Worm (Caenorhabditis elegans): ENCODE measurements around the gene F21H7.5.

Gene F21H7.5

ce11 chrV:16237223-16237622 is at the start of gene F21H7.5:
Gene F21H7.5, plus strand, starts transcription at chrV:16237523.
- TF ChIP-seq tra-4 (tag; optimal IDR thresholded peaks at IDR 0.05) (no peak), scrt-1 (GFP tag; IDR thresholded peaks at IDR 0.05) (no peak), tbx-37 (GFP tag; conservative IDR thresholded peaks at IDR 0.05) (no peak), pes-1 (GFP tag; IDR thresholded peaks at IDR 0.05) (no peak)

ce11 chrV:16190485-16190884 is 46.8 kb upstream of the F21H7.5 start, which contains the start of gene srh-281:
Gene srh-281, plus strand, starts transcription at chrV:16190785.
- TF ChIP-seq flt-1 (GFP tag; IDR thresholded peaks at IDR 0.05) (no peak), ets-7 (tag; optimal IDR thresholded peaks at IDR 0.05) (no peak), pes-1 (GFP tag; IDR thresholded peaks at IDR 0.05) (no peak), F13C5.2 (tag; optimal IDR thresholded peaks at IDR 0.05) (no peak), sea-1 (GFP tag; conservative IDR thresholded peaks at IDR 0.05) (no peak), tbx-37 (GFP tag; conservative IDR thresholded peaks at IDR 0.05) (no peak), B0310.2 (tag; optimal IDR thresholded peaks at IDR 0.05) (no peak), tbx-11 (GFP tag; IDR thresholded peaks at IDR 0.05) (no peak), ceh-36 (tag; optimal IDR thresholded peaks at IDR 0.05) (no peak), aly-1 (tag; optimal IDR thresholded peaks at IDR 0.05) (no peak), hmbx-1 (tag; optimal IDR thresholded peaks at IDR 0.05) (no peak), hnd-1 (tag; optimal IDR thresholded peaks at IDR 0.05) (no peak), hmg-4 (GFP tag; optimal IDR thresholded peaks at IDR 0.05) (no peak), scrt-1 (GFP tag; IDR thresholded peaks at IDR 0.05) (no peak), ceh-13 (GFP tag; optimal IDR thresholded peaks at IDR 0.05) (no peak), ama-1 (optimal IDR thresholded peaks at IDR 0.05) (no peak)

- TF ChIP-seq aly-1 (tag; optimal IDR thresholded peaks at IDR 0.05): no peak
- no peak for TF ChIP-seq ets-7 (tag; optimal IDR thresholded peaks at IDR 0.05)
Measured at ce11 chrV:16192114-16192513, 45.2 kb upstream of the F21H7.5 start, which contains the start of gene srh-279. Gene srh-279, plus strand, starts transcription at chrV:16192414.

ce11 chrV:16194639-16195038 is 42.7 kb upstream of the F21H7.5 start, which contains the start of gene rabr-4:
Gene rabr-4, plus strand, starts transcription at chrV:16194939.
- TF ChIP-seq ceh-13 (GFP tag; optimal IDR thresholded peaks at IDR 0.05) (no peak), ceh-36 (tag; optimal IDR thresholded peaks at IDR 0.05) (no peak), tbx-37 (GFP tag; conservative IDR thresholded peaks at IDR 0.05) (no peak), B0310.2 (tag; optimal IDR thresholded peaks at IDR 0.05) (no peak), tra-4 (tag; optimal IDR thresholded peaks at IDR 0.05) (no peak), pes-1 (GFP tag; IDR thresholded peaks at IDR 0.05) (no peak)

ce11 chrV:16195379-16195778 is 41.9 kb upstream of the F21H7.5 start, which contains the start of gene rabr-3:
Gene rabr-3, plus strand, starts transcription at chrV:16195679.
- TF ChIP-seq tbx-37 (GFP tag; conservative IDR thresholded peaks at IDR 0.05) (no peak), pes-1 (GFP tag; IDR thresholded peaks at IDR 0.05) (no peak), aly-1 (tag; optimal IDR thresholded peaks at IDR 0.05) (no peak), hnd-1 (tag; optimal IDR thresholded peaks at IDR 0.05) (no peak), ets-7 (tag; optimal IDR thresholded peaks at IDR 0.05) (no peak), tra-4 (tag; optimal IDR thresholded peaks at IDR 0.05) (no peak), hmg-4 (GFP tag; optimal IDR thresholded peaks at IDR 0.05) (no peak), tbx-11 (GFP tag; IDR thresholded peaks at IDR 0.05) (no peak), ceh-36 (tag; optimal IDR thresholded peaks at IDR 0.05) (no peak), flt-1 (GFP tag; IDR thresholded peaks at IDR 0.05) (no peak), B0310.2 (tag; optimal IDR thresholded peaks at IDR 0.05) (no peak), scrt-1 (GFP tag; IDR thresholded peaks at IDR 0.05) (no peak), ama-1 (optimal IDR thresholded peaks at IDR 0.05) (no peak), sea-1 (GFP tag; conservative IDR thresholded peaks at IDR 0.05) (no peak), hmbx-1 (tag; optimal IDR thresholded peaks at IDR 0.05) (no peak), F13C5.2 (tag; optimal IDR thresholded peaks at IDR 0.05) (no peak), ceh-13 (GFP tag; optimal IDR thresholded peaks at IDR 0.05) (no peak)

ce11 chrV:16198016-16198415 is 39.3 kb upstream of the F21H7.5 start, which contains the start of gene F11A5.5:
Gene F11A5.5, plus strand, starts transcription at chrV:16198316.
- TF ChIP-seq aly-1 (tag; optimal IDR thresholded peaks at IDR 0.05): no peak
- TF ChIP-seq sea-1 (GFP tag; conservative IDR thresholded peaks at IDR 0.05): no peak
- no peak for TF ChIP-seq scrt-1 (GFP tag; IDR thresholded peaks at IDR 0.05)
- TF ChIP-seq ama-1 (optimal IDR thresholded peaks at IDR 0.05): no peak
- no peak for TF ChIP-seq hmg-4 (GFP tag; optimal IDR thresholded peaks at IDR 0.05)
- no peak for TF ChIP-seq ceh-13 (GFP tag; optimal IDR thresholded peaks at IDR 0.05)
- no peak for TF ChIP-seq B0310.2 (tag; optimal IDR thresholded peaks at IDR 0.05)
- no peak for TF ChIP-seq pes-1 (GFP tag; IDR thresholded peaks at IDR 0.05)
- TF ChIP-seq F13C5.2 (tag; optimal IDR thresholded peaks at IDR 0.05): no peak

ce11 chrV:16201730-16202129 is 35.6 kb upstream of the F21H7.5 start, which contains the start of gene F11A5.17:
Gene F11A5.17, plus strand, starts transcription at chrV:16202030.
- TF ChIP-seq ets-7 (tag; optimal IDR thresholded peaks at IDR 0.05) (no peak), sea-1 (GFP tag; conservative IDR thresholded peaks at IDR 0.05) (no peak), flt-1 (GFP tag; IDR thresholded peaks at IDR 0.05) (no peak), F13C5.2 (tag; optimal IDR thresholded peaks at IDR 0.05) (no peak), tbx-37 (GFP tag; conservative IDR thresholded peaks at IDR 0.05) (no peak), ceh-13 (GFP tag; optimal IDR thresholded peaks at IDR 0.05) (no peak), ama-1 (optimal IDR thresholded peaks at IDR 0.05) (no peak), scrt-1 (GFP tag; IDR thresholded peaks at IDR 0.05) (no peak), tra-4 (tag; optimal IDR thresholded peaks at IDR 0.05) (no peak), tbx-11 (GFP tag; IDR thresholded peaks at IDR 0.05) (no peak), hnd-1 (tag; optimal IDR thresholded peaks at IDR 0.05) (no peak), hmg-4 (GFP tag; optimal IDR thresholded peaks at IDR 0.05) (no peak), B0310.2 (tag; optimal IDR thresholded peaks at IDR 0.05) (no peak), aly-1 (tag; optimal IDR thresholded peaks at IDR 0.05) (no peak), hmbx-1 (tag; optimal IDR thresholded peaks at IDR 0.05) (no peak), ceh-36 (tag; optimal IDR thresholded peaks at IDR 0.05) (no peak), pes-1 (GFP tag; IDR thresholded peaks at IDR 0.05) (no peak)

- TF ChIP-seq pes-1 (GFP tag; IDR thresholded peaks at IDR 0.05) (no peak), ceh-13 (GFP tag; optimal IDR thresholded peaks at IDR 0.05) (no peak), tra-4 (tag; optimal IDR thresholded peaks at IDR 0.05) (no peak), scrt-1 (GFP tag; IDR thresholded peaks at IDR 0.05) (no peak), hnd-1 (tag; optimal IDR thresholded peaks at IDR 0.05) (no peak), tbx-37 (GFP tag; conservative IDR thresholded peaks at IDR 0.05) (no peak), hmg-4 (GFP tag; optimal IDR thresholded peaks at IDR 0.05) (no peak), B0310.2 (tag; optimal IDR thresholded peaks at IDR 0.05) (no peak)
Measured at ce11 chrV:16202618-16203017, 34.7 kb upstream of the F21H7.5 start, which contains the start of gene F11A5.18. Gene F11A5.18, plus strand, starts transcription at chrV:16202918.
